Worm (Caenorhabditis elegans) whole organism, L1 larva: ENCODE measurements around the gene EGAP9.3.

ENCODE experiments used
- C04F5.9 ChIP-seq: sonication (generic microtip); optimal IDR thresholded peaks from 2 replicates; lab custom pipeline; 2016; ENCODE audit warnings: missing genetic modification characterization, missing compliant biosample characterization
- C16A3.4 ChIP-seq: fragments of 150-350 bp; optimal IDR thresholded peaks from 2 replicates; lab custom pipeline; 2014; ENCODE audit warnings: missing biosample characterization, missing genetic modification characterization
- aly-2 ChIP-seq: fragments of 150-350 bp; optimal IDR thresholded peaks from 2 replicates; lab custom pipeline; 2014; ENCODE audit warnings: missing biosample characterization, missing genetic modification characterization
- blmp-1 ChIP-seq: fragments of 150-350 bp; optimal IDR thresholded peaks from 2 replicates; lab custom pipeline; 2014; ENCODE audit warnings: missing biosample characterization, missing genetic modification characterization
- ceh-63 ChIP-seq: fragments of 200-800 bp; sonication (Bioruptor generic); optimal IDR thresholded peaks from 2 replicates; lab custom pipeline; 2018; ENCODE audit warnings: mild to moderate bottlenecking, missing genetic modification characterization, missing compliant biosample characterization
- ceh-82 ChIP-seq, 3 experiments: fragments of 150-350 bp in 1 of 3; sonication (generic microtip) in 2 of 3; optimal IDR thresholded peaks; 2 replicates each; lab custom pipeline; 2014 to 2017; ENCODE audit warnings: missing biosample characterization in 3 of 3, missing genetic modification characterization in 3 of 3
- efl-1 ChIP-seq, 4 experiments: fragments of 150-350 bp; optimal IDR thresholded peaks in 3 of 4; peaks in 1 of 4; 1 replicate in 1 of 4; 2 replicates in 3 of 4; lab custom pipeline; 2014; ENCODE audit warnings: missing biosample characterization in 2 of 4, missing genetic modification characterization in 2 of 4, missing genetic modification reagents in 2 of 4
- efl-3 ChIP-seq: fragments of 200-800 bp; sonication (Bioruptor generic); optimal IDR thresholded peaks from 2 replicates; lab custom pipeline; 2018; ENCODE audit warnings: mild to moderate bottlenecking, missing genetic modification characterization, missing compliant biosample characterization
- elt-2 ChIP-seq: sonication (generic microtip); optimal IDR thresholded peaks from 2 replicates; lab custom pipeline; 2016; ENCODE audit warnings: missing genetic modification characterization, mild to moderate bottlenecking, inconsistent platforms, missing compliant biosample characterization, missing genetic modification reagents
- ets-5 ChIP-seq: fragments of 200-800 bp; sonication (Bioruptor generic); IDR thresholded peaks from 2 replicates; pipeline ENCODE4 v1.3.6; 2022; ENCODE audit warnings: missing genetic modification characterization, missing compliant biosample characterization
- fkh-8 ChIP-seq: sonication (generic microtip); optimal IDR thresholded peaks from 2 replicates; lab custom pipeline; 2016; ENCODE audit warnings: mild to moderate bottlenecking, missing genetic modification characterization, missing compliant biosample characterization
- fos-1 ChIP-seq: fragments of 150-350 bp; optimal IDR thresholded peaks from 2 replicates; lab custom pipeline; 2014; ENCODE audit warnings: missing biosample characterization, missing genetic modification characterization
- hlh-4 ChIP-seq: sonication (generic microtip); optimal IDR thresholded peaks from 2 replicates; lab custom pipeline; 2016; ENCODE audit warnings: mild to moderate bottlenecking, missing genetic modification characterization, missing compliant biosample characterization
- lin-14 ChIP-seq: fragments of 200-800 bp; sonication (Bioruptor generic); optimal IDR thresholded peaks from 2 replicates; lab custom pipeline; 2018; ENCODE audit warnings: mild to moderate bottlenecking, missing genetic modification characterization, moderate library complexity, missing compliant biosample characterization
- lin-39 ChIP-seq: fragments of 150-350 bp; optimal IDR thresholded peaks from 2 replicates; lab custom pipeline; 2014; ENCODE audit warnings: missing biosample characterization, missing genetic modification reagents, missing genetic modification characterization
- lsy-2 ChIP-seq, 2 experiments: fragments of 150-350 bp; optimal IDR thresholded peaks; 2 replicates each; lab custom pipeline; 2014; ENCODE audit warnings: missing biosample characterization in 2 of 2, missing genetic modification characterization in 2 of 2
- mdl-1 ChIP-seq, 2 experiments: fragments of 150-350 bp; optimal IDR thresholded peaks; 2 replicates each; lab custom pipeline; 2014 to 2017; ENCODE audit warnings: missing biosample characterization in 2 of 2, missing genetic modification characterization in 2 of 2, inconsistent platforms in 1 of 2
- mef-2 ChIP-seq: fragments of 150-350 bp; optimal IDR thresholded peaks from 2 replicates; lab custom pipeline; 2014; ENCODE audit warnings: missing biosample characterization, missing genetic modification characterization
- mep-1 ChIP-seq: fragments of 150-350 bp; optimal IDR thresholded peaks from 2 replicates; lab custom pipeline; 2014; ENCODE audit warnings: missing biosample characterization, missing genetic modification characterization
- nhr-11 ChIP-seq: fragments of 150-350 bp; optimal IDR thresholded peaks from 2 replicates; lab custom pipeline; 2014; ENCODE audit warnings: missing biosample characterization, missing genetic modification characterization
- nhr-12 ChIP-seq: sonication (generic microtip); optimal IDR thresholded peaks from 2 replicates; lab custom pipeline; 2017; ENCODE audit warnings: missing biosample characterization, missing genetic modification characterization
- nhr-19 ChIP-seq: fragments of 200-800 bp; sonication (Bioruptor generic); conservative IDR thresholded peaks from 2 replicates; pipeline ENCODE4 v1.3.6; 2022; ENCODE audit warnings: missing genetic modification characterization, missing compliant biosample characterization
- nhr-20 ChIP-seq: sonication (generic microtip); optimal IDR thresholded peaks from 2 replicates; lab custom pipeline; 2016; ENCODE audit warnings: mild to moderate bottlenecking, missing genetic modification characterization, missing compliant biosample characterization
- nhr-28 ChIP-seq: fragments of 150-350 bp; optimal IDR thresholded peaks from 2 replicates; lab custom pipeline; 2014; ENCODE audit warnings: missing biosample characterization, missing genetic modification characterization
- nhr-47 ChIP-seq: sonication (generic microtip); optimal IDR thresholded peaks from 2 replicates; lab custom pipeline; 2016; ENCODE audit warnings: mild to moderate bottlenecking, missing genetic modification characterization, moderate library complexity, missing compliant biosample characterization
- nhr-85 ChIP-seq: sonication (generic microtip); peaks from one replicate; lab custom pipeline; 2016; ENCODE audit warnings: missing genetic modification characterization, inconsistent platforms, missing compliant biosample characterization
- pag-3 ChIP-seq: sonication (generic microtip); optimal IDR thresholded peaks from 2 replicates; lab custom pipeline; 2017; ENCODE audit warnings: missing genetic modification characterization, mild to moderate bottlenecking, missing compliant biosample characterization, antibody characterized with exemption, borderline replicate concordance; ENCODE audit not compliant: insufficient read depth
- unc-130 ChIP-seq: fragments of 150-350 bp; optimal IDR thresholded peaks from 2 replicates; lab custom pipeline; 2017; ENCODE audit warnings: missing biosample characterization, missing genetic modification characterization, inconsistent platforms
- unc-30 ChIP-seq: sonication (generic microtip); optimal IDR thresholded peaks from 2 replicates; lab custom pipeline; 2017; ENCODE audit warnings: missing biosample characterization, missing genetic modification characterization
- zag-1 ChIP-seq: fragments of 150-350 bp; optimal IDR thresholded peaks from 2 replicates; lab custom pipeline; 2014; ENCODE audit warnings: missing biosample characterization, missing genetic modification characterization
- ztf-11 ChIP-seq, 2 experiments: sonication (generic microtip); optimal IDR thresholded peaks; 2 replicates each; lab custom pipeline; 2016 to 2017; ENCODE audit warnings: missing genetic modification characterization in 2 of 2, missing biosample characterization in 1 of 2, missing compliant biosample characterization in 1 of 2

The EGAP9.3 gene

ce11 chrV:6579992-6580391 lies at the start of gene EGAP9.3:
Gene EGAP9.3, minus strand, starts transcription at chrV:6580122.
- no peak for TF ChIP-seq blmp-1 (tag; lab: Kevin White, UChicago)
- no peak for TF ChIP-seq C16A3.4 (tag; lab: Kevin White, UChicago)
- TF ChIP-seq ztf-11 (tag; optimal IDR thresholded peaks at IDR 0.05; lab: Kevin White, UChicago): no peak
- TF ChIP-seq nhr-19 (GFP tag; lab: Robert Waterston, UW): no peak
- TF ChIP-seq unc-30: no peak
- TF ChIP-seq nhr-12 (tag; lab: Kevin White, UChicago): no peak

- no peak for TF ChIP-seq fos-1 (tag; lab: Kevin White, UChicago)
- TF ChIP-seq mdl-1 (tag; optimal IDR thresholded peaks at IDR 0.05; lab: Kevin White, UChicago): no peak
- no peak for TF ChIP-seq lsy-2 (tag; optimal IDR thresholded peaks at IDR 0.05; lab: Kevin White, UChicago)
- TF ChIP-seq mep-1 (tag; lab: Kevin White, UChicago): no peak
- TF ChIP-seq nhr-47 (tag; lab: Kevin White, UChicago): no peak
- TF ChIP-seq C04F5.9 (tag; lab: Kevin White, UChicago): no peak
- no peak for TF ChIP-seq unc-130 (tag; lab: Kevin White, UChicago)
- no peak for TF ChIP-seq lin-39 (tag; lab: Kevin White, UChicago)
- no peak for TF ChIP-seq pag-3 (tag; lab: Kevin White, UChicago)
- TF ChIP-seq mef-2 (tag; lab: Kevin White, UChicago): no peak
- TF ChIP-seq efl-3 (GFP tag; lab: Kevin White, UChicago): no peak
- no peak for TF ChIP-seq zag-1 (tag; lab: Kevin White, UChicago)
- TF ChIP-seq ceh-82 (tag; optimal IDR thresholded peaks at IDR 0.05; lab: Kevin White, UChicago): no peak
These were observed 46.3 kb upstream of the EGAP9.3 start, which contains the start of gene ppt-1 for ce11 chrV:6626244-6626643. Gene ppt-1, minus strand, starts transcription at chrV:6626344.

ce11 chrV:6621894-6622293 lies 42.0 kb upstream of the EGAP9.3 start, which contains the start of gene nhr-37:
Gene nhr-37, plus strand, starts transcription at chrV:6622194.
- peak; percentile 14 for TF ChIP-seq fkh-8 (tag; lab: Kevin White, UChicago)
- TF ChIP-seq nhr-47 (tag; lab: Kevin White, UChicago): no peak
- TF ChIP-seq, all 84 proteins: peak for 1

DNA sequence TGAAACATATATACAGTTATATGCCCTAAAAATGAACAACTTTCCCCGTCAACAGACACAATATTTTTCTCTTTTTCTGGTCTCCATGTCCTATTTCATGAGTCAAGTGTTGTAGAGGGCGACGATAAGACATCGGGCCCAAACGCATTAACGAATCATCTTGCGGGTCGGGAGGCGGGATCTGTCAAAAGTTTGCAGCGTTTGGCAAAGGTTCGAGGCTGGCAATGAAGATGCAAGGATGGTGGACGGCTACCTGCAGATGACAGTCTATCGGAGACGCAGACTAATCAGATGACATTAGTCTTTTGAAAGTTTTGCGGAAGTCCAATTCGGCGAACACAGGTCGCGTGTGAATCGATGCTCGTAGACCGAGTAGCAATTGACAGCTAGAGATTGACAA lies 40.9 kb upstream of the EGAP9.3 start:
- TF ChIP-seq efl-1 (optimal IDR thresholded peaks at IDR 0.05; lab: Kevin White, UChicago) (no peak), efl-1 (GFP tag; optimal IDR thresholded peaks at IDR 0.05 in 1 of 2; lab: Kevin White, UChicago) (peak in 1 of 2 experiments; percentile 19), hlh-4 (tag; lab: Kevin White, UChicago) (no peak), lin-14 (peak; percentile 52), nhr-28 (tag; lab: Kevin White, UChicago) (no peak), nhr-85 (tag; lab: Kevin White, UChicago) (peak; percentile 56), nhr-20 (no peak), blmp-1 (tag; lab: Kevin White, UChicago) (peak; percentile 7)

- TF ChIP-seq ets-5 (GFP tag; lab: Robert Waterston, UW) (no peak), elt-2 (tag; lab: Kevin White, UChicago) (peak; percentile 16), aly-2 (no peak), ceh-63 (no peak)
These were observed 36.4 kb upstream of the EGAP9.3 start for ce11 chrV:6616294-6616693.

DNA sequence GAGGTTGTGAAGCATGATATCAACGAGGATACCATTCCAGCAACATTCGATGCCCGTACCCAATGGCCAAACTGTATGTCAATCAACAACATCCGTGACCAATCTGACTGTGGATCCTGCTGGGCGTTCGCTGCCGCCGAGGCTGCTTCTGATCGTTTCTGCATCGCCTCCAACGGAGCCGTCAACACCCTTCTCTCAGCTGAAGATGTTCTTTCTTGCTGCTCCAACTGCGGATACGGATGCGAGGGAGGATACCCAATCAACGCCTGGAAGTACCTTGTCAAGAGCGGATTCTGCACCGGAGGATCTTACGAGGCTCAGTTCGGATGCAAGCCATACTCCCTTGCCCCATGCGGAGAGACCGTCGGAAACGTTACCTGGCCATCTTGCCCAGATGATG lies 35.0 kb upstream of the EGAP9.3 start:
- TF ChIP-seq nhr-47 (tag; lab: Kevin White, UChicago) (no peak), nhr-11 (tag; lab: Kevin White, UChicago) (no peak), efl-1 (optimal IDR thresholded peaks at IDR 0.05; lab: Kevin White, UChicago) (no peak), efl-1 (GFP tag; optimal IDR thresholded peaks at IDR 0.05 in 1 of 2; lab: Kevin White, UChicago) (peak in 1 of 2 experiments; percentile 76)
